Fruit fly (Drosophila melanogaster): ENCODE measurements around the gene CG7886.

Gene CG7886

dm6 chr3R:14655912-14656700 is 13.7 kb upstream of the CG7886 start (continued):
- TF ChIP-seq twi (tag; optimal IDR thresholded peaks at IDR 0.05) (no peak), Xbp1 (GFP tag; optimal IDR thresholded peaks at IDR 0.05) (no peak), CG16815 (GFP tag; optimal IDR thresholded peaks at IDR 0.05) (no peak), CG7745 (tag; optimal IDR thresholded peaks at IDR 0.05) (no peak), CG14860 (GFP tag; IDR thresholded peaks at IDR 0.05; ENCODE audit: partially characterized antibody) (peak; percentile 43; the same call in 1 of the 3 replicates), CG30431 (GFP tag; optimal IDR thresholded peaks at IDR 0.05) (no peak), CG16813 (GFP tag; IDR thresholded peaks at IDR 0.05; ENCODE audit: partially characterized antibody) (peak; percentile 55; the same call in 1 of the 3 replicates), Sry-δ (GFP tag; optimal IDR thresholded peaks at IDR 0.05) (no peak), hbn (GFP tag; IDR thresholded peaks at IDR 0.05; ENCODE audit: partially characterized antibody) (no peak), CG17802 (tag; optimal IDR thresholded peaks at IDR 0.05) (no peak), ssp (GFP tag; IDR thresholded peaks at IDR 0.05) (no peak), CG3281 (GFP tag; optimal IDR thresholded peaks at IDR 0.05) (no peak), CG3838 (GFP tag; optimal IDR thresholded peaks at IDR 0.05) (no peak), CG9437 (GFP tag; optimal IDR thresholded peaks at IDR 0.05) (peak; percentile 92), CG9876 (GFP tag; optimal IDR thresholded peaks at IDR 0.05) (no peak), cas (GFP tag; IDR thresholded peaks at IDR 0.05) (no peak), cad (GFP tag; optimal IDR thresholded peaks at IDR 0.05) (no peak), Hmr (GFP tag; optimal IDR thresholded peaks at IDR 0.05) (peak; percentile 2), CG4707 (GFP tag; optimal IDR thresholded peaks at IDR 0.05) (no peak), CG2875 (GFP tag; optimal IDR thresholded peaks at IDR 0.05) (no peak), Scr (GFP tag; IDR thresholded peaks at IDR 0.05; ENCODE audit: partially characterized antibody) (peak; percentile 7; the same call in 1 of the 2 replicates), CG12659 (GFP tag; optimal IDR thresholded peaks at IDR 0.05) (no peak), CG11695 (GFP tag; IDR thresholded peaks at IDR 0.05) (no peak), chinmo (GFP tag; IDR thresholded peaks at IDR 0.05; ENCODE audit: partially characterized antibody) (peak; percentile 69; the same call in 2 of the 4 replicates), tna (GFP tag; IDR thresholded peaks at IDR 0.05; ENCODE audit: partially characterized antibody) (0 out of 2 replicates have a peak, but pooled peaks have one; percentile 22), CG15601 (tag; optimal IDR thresholded peaks at IDR 0.05) (no peak), CG5245 (GFP tag; optimal IDR thresholded peaks at IDR 0.05) (no peak), dmrt11E (tag; optimal IDR thresholded peaks at IDR 0.05) (no peak), tap (tag; optimal IDR thresholded peaks at IDR 0.05) (no peak), pb (GFP tag; optimal IDR thresholded peaks at IDR 0.05) (no peak), mld (GFP tag; IDR thresholded peaks at IDR 0.05; ENCODE audit: partially characterized antibody) (0 out of 3 replicates have a peak, but pooled peaks have one; percentile 18), zfh2 (GFP tag; optimal IDR thresholded peaks at IDR 0.05) (peak; percentile 2), CG12236 (GFP tag; optimal IDR thresholded peaks at IDR 0.05) (no peak), Usf (GFP tag; optimal IDR thresholded peaks at IDR 0.05) (no peak), cwo (GFP tag; optimal IDR thresholded peaks at IDR 0.05) (no peak), Vsx1 (GFP tag; optimal IDR thresholded peaks at IDR 0.05) (no peak), Elba2 (GFP tag; optimal IDR thresholded peaks at IDR 0.05) (peak; percentile 98), pho (GFP tag; optimal IDR thresholded peaks at IDR 0.05) (no peak), sqz (GFP tag; optimal IDR thresholded peaks at IDR 0.05) (no peak), CG1603 (tag; optimal IDR thresholded peaks at IDR 0.05) (no peak), CG8290 (GFP tag; optimal IDR thresholded peaks at IDR 0.05) (no peak), CG8290 (tag; optimal IDR thresholded peaks at IDR 0.05) (no peak), Fer1 (GFP tag; optimal IDR thresholded peaks at IDR 0.05) (no peak), CG34376 (GFP tag; optimal IDR thresholded peaks at IDR 0.05) (no peak), HLH4C (GFP tag; IDR thresholded peaks at IDR 0.05; ENCODE audit: partially characterized antibody) (0 out of 3 replicates have a peak, but pooled peaks have one; percentile 30), CG16779 (GFP tag; IDR thresholded peaks at IDR 0.05) (no peak), eve (GFP tag; optimal IDR thresholded peaks at IDR 0.05) (no peak), Drgx (GFP tag; IDR thresholded peaks at IDR 0.05) (0 out of 2 replicates have a peak, but pooled peaks have one; percentile 11)

Measured in whole organism, embryonic.